Fruit fly (Drosophila melanogaster): ENCODE measurements around the gene Fum1.

DNA sequence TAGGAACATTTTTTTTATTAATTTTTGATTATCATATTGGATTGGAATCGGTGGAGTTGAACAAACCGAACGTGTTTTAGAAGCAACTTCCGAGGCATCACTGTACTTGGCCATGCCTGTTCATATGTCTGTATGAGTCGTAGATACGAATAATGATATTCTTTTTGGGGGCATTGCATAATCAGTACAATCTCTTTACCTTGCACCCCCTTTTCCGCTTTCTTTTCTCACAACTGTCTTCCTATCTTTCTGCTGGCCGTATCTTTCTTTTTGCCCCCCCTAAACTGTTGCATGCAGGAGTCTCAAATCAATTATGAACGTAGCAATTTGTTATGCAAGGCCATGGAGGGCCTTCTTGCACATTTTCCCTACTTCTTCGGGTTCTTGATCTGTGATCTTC, 27.7 kb downstream of the Fum1 start:
- TF ChIP-seq dac (GFP tag; optimal IDR thresholded peaks at IDR 0.05) (no peak), Eip93F (GFP tag; optimal IDR thresholded peaks at IDR 0.05) (no peak), CG11294 (GFP tag; IDR thresholded peaks at IDR 0.05) (no peak), Lpt (GFP tag; optimal IDR thresholded peaks at IDR 0.05) (no peak), CG6808 (GFP tag; optimal IDR thresholded peaks at IDR 0.05) (no peak), dsx (GFP tag; optimal IDR thresholded peaks at IDR 0.05; ENCODE audit: poor library complexity, severe bottlenecking) (no peak), fd85E (GFP tag; optimal IDR thresholded peaks at IDR 0.05) (no peak), CG6276 (GFP tag; optimal IDR thresholded peaks at IDR 0.05) (no peak), fkh (GFP tag; optimal IDR thresholded peaks at IDR 0.05) (no peak), Hr39 (GFP tag; optimal IDR thresholded peaks at IDR 0.05) (no peak), CG6792 (GFP tag; optimal IDR thresholded peaks at IDR 0.05) (no peak), esn (GFP tag; optimal IDR thresholded peaks at IDR 0.05) (no peak), net (GFP tag; optimal IDR thresholded peaks at IDR 0.05) (no peak)
